Fruit fly (Drosophila melanogaster) whole organism, embryonic: ENCODE data around the gene sky.
A peak's percentile ranks its signal among the peaks of the same experiment; 100 is the strongest.

ENCODE experiments used
- CG10565 ChIP-seq: fragments of 200-800 bp; sonication (Bioruptor generic); optimal IDR thresholded peaks from 3 replicates; lab custom pipeline; 2016; ENCODE audit warnings: missing biosample characterization, mild to moderate bottlenecking, missing genetic modification characterization
- CG12299 ChIP-seq: fragments of 200-800 bp; sonication (Bioruptor generic); optimal IDR thresholded peaks from 2 replicates; lab custom pipeline; 2018; ENCODE audit warnings: missing biosample characterization, mild to moderate bottlenecking, missing genetic modification characterization
- CG13296 ChIP-seq: fragments of 200-800 bp; sonication (Bioruptor generic); optimal IDR thresholded peaks from 3 replicates; lab custom pipeline; 2018; ENCODE audit warnings: missing biosample characterization, mild to moderate bottlenecking, missing genetic modification characterization
- CG14014 ChIP-seq: fragments of 200-800 bp; sonication (Bioruptor generic); IDR thresholded peaks from 2 replicates; pipeline ENCODE4 v1.3.6; 2022; ENCODE audit warnings: missing biosample characterization, missing genetic modification characterization
- CG15073 ChIP-seq: fragments of 200-800 bp; sonication (Bioruptor generic); optimal IDR thresholded peaks from 2 replicates; lab custom pipeline; 2016; ENCODE audit warnings: missing biosample characterization, missing genetic modification characterization
- CG17186 ChIP-seq: fragments of 200-800 bp; sonication (Bioruptor generic); optimal IDR thresholded peaks from 3 replicates; lab custom pipeline; 2017; ENCODE audit warnings: missing biosample characterization, missing genetic modification reagents, missing genetic modification characterization
- CG2120 ChIP-seq: fragments of 200-800 bp; sonication (Bioruptor generic); optimal IDR thresholded peaks from 3 replicates; lab custom pipeline; 2016; ENCODE audit warnings: missing biosample characterization, missing genetic modification characterization
- CG3281 ChIP-seq: fragments of 200-800 bp; sonication (Bioruptor generic); optimal IDR thresholded peaks from 3 replicates; lab custom pipeline; 2017; ENCODE audit warnings: missing biosample characterization, mild to moderate bottlenecking, missing genetic modification characterization
- CG4360 ChIP-seq: fragments of 200-800 bp; sonication (Bioruptor generic); IDR thresholded peaks from 2 replicates; pipeline ENCODE4 v1.3.6; 2022; ENCODE audit warnings: missing biosample characterization, missing genetic modification characterization
- CG6254 ChIP-seq: fragments of 200-800 bp; sonication (Bioruptor generic); optimal IDR thresholded peaks from 3 replicates; lab custom pipeline; 2017; ENCODE audit warnings: mild to moderate bottlenecking, missing biosample characterization, missing genetic modification reagents, missing genetic modification characterization
- CG7271 ChIP-seq: fragments of 200-800 bp; sonication (Bioruptor generic); optimal IDR thresholded peaks from 2 replicates; lab custom pipeline; 2018; ENCODE audit warnings: missing biosample characterization, mild to moderate bottlenecking, missing genetic modification characterization, moderate library complexity
- CG7556 ChIP-seq: fragments of 200-800 bp; sonication (Bioruptor generic); optimal IDR thresholded peaks from 2 replicates; lab custom pipeline; 2017; ENCODE audit warnings: missing biosample characterization, mild to moderate bottlenecking, missing genetic modification characterization
- CG7786 ChIP-seq: fragments of 200-800 bp; sonication (Bioruptor generic); optimal IDR thresholded peaks from 2 replicates; lab custom pipeline; 2016; ENCODE audit warnings: missing biosample characterization, missing genetic modification characterization
- CG7839 ChIP-seq: fragments of 200-800 bp; sonication (Bioruptor generic); optimal IDR thresholded peaks from 3 replicates; lab custom pipeline; 2018; ENCODE audit warnings: missing biosample characterization, mild to moderate bottlenecking, missing genetic modification characterization, moderate library complexity
- CG7987 ChIP-seq: fragments of 200-800 bp; sonication (Bioruptor generic); optimal IDR thresholded peaks from 2 replicates; lab custom pipeline; 2018; ENCODE audit warnings: missing biosample characterization, mild to moderate bottlenecking, missing genetic modification characterization, moderate library complexity
- CG8388 ChIP-seq: fragments of 200-800 bp; sonication (Bioruptor generic); optimal IDR thresholded peaks from 2 replicates; lab custom pipeline; 2019; ENCODE audit warnings: missing biosample characterization, mild to moderate bottlenecking, missing genetic modification characterization, moderate library complexity
- CG9215 ChIP-seq: fragments of 200-800 bp; sonication (Bioruptor generic); IDR thresholded peaks from 2 replicates; pipeline ENCODE4 v1.3.6; 2022; ENCODE audit warnings: missing biosample characterization, missing genetic modification characterization
- Chrac-16 ChIP-seq: fragments of 200-800 bp; sonication (Bioruptor generic); optimal IDR thresholded peaks from 3 replicates; lab custom pipeline; 2016; ENCODE audit warnings: missing biosample characterization, missing genetic modification characterization
- Hmr ChIP-seq: fragments of 200-800 bp; sonication (Bioruptor generic); optimal IDR thresholded peaks from 3 replicates; lab custom pipeline; 2017; ENCODE audit warnings: mild to moderate bottlenecking, missing biosample characterization, missing genetic modification reagents, missing genetic modification characterization
- Jarid2 ChIP-seq: fragments of 200-800 bp; sonication (Bioruptor generic); optimal IDR thresholded peaks from 3 replicates; lab custom pipeline; 2017; ENCODE audit warnings: mild to moderate bottlenecking, missing biosample characterization, missing genetic modification reagents, missing genetic modification characterization
- Mad ChIP-seq: fragments of 200-800 bp; sonication (Bioruptor generic); optimal IDR thresholded peaks from 2 replicates; lab custom pipeline; 2016; ENCODE audit warnings: missing biosample characterization, missing genetic modification characterization
- Mes4 ChIP-seq: fragments of 200-800 bp; sonication (Bioruptor generic); optimal IDR thresholded peaks from 2 replicates; lab custom pipeline; 2016; ENCODE audit warnings: missing biosample characterization, missing genetic modification characterization
- NC2β ChIP-seq: fragments of 200-800 bp; sonication (Bioruptor generic); optimal IDR thresholded peaks from 2 replicates; lab custom pipeline; 2016; ENCODE audit warnings: missing biosample characterization, missing genetic modification characterization
- Nf-YB ChIP-seq: fragments of 200-800 bp; sonication (Bioruptor generic); optimal IDR thresholded peaks from 3 replicates; lab custom pipeline; 2019; ENCODE audit warnings: missing biosample characterization, mild to moderate bottlenecking, missing genetic modification characterization, moderate library complexity
- PHDP ChIP-seq: fragments of 200-800 bp; sonication (Bioruptor generic); optimal IDR thresholded peaks from 3 replicates; lab custom pipeline; 2018; ENCODE audit warnings: missing biosample characterization, mild to moderate bottlenecking, missing genetic modification characterization, moderate library complexity
- Pdp1 ChIP-seq, 2 experiments: fragments of 200-800 bp; sonication (Bioruptor generic); optimal IDR thresholded peaks; 3 replicates each; lab custom pipeline; 2016; ENCODE audit warnings: missing biosample characterization in 2 of 2, missing genetic modification characterization in 2 of 2, mild to moderate bottlenecking in 1 of 2, moderate library complexity in 1 of 2
- Ptx1 ChIP-seq: fragments of 200-800 bp; sonication (Bioruptor generic); IDR thresholded peaks from 2 replicates; pipeline ENCODE4 v1.3.6; 2022; ENCODE audit warnings: missing biosample characterization, missing genetic modification characterization
- Sry-δ ChIP-seq: fragments of 200-800 bp; sonication (Bioruptor generic); optimal IDR thresholded peaks from 2 replicates; lab custom pipeline; 2016; ENCODE audit warnings: missing biosample characterization, missing genetic modification characterization
- TFAM ChIP-seq: fragments of 200-800 bp; sonication (Bioruptor generic); optimal IDR thresholded peaks from 2 replicates; lab custom pipeline; 2017; ENCODE audit warnings: missing biosample characterization, missing genetic modification characterization, inconsistent platforms
- ara ChIP-seq: fragments of 200-800 bp; sonication (Bioruptor generic); IDR thresholded peaks from 2 replicates; pipeline ENCODE4 v1.3.6; 2022; ENCODE audit warnings: missing biosample characterization, missing genetic modification characterization
- bigmax ChIP-seq: fragments of 200-800 bp; sonication (Bioruptor generic); optimal IDR thresholded peaks from 2 replicates; lab custom pipeline; 2018; ENCODE audit warnings: missing biosample characterization, mild to moderate bottlenecking, missing genetic modification characterization
- cato ChIP-seq: fragments of 200-800 bp; sonication (Bioruptor generic); optimal IDR thresholded peaks from 2 replicates; lab custom pipeline; 2016; ENCODE audit warnings: missing biosample characterization, missing genetic modification characterization, borderline replicate concordance
- crc ChIP-seq: fragments of 200-800 bp; sonication (Bioruptor generic); optimal IDR thresholded peaks from 2 replicates; lab custom pipeline; 2016; ENCODE audit warnings: missing biosample characterization, missing genetic modification characterization
- dmrt99B ChIP-seq: fragments of 200-800 bp; sonication (Bioruptor generic); optimal IDR thresholded peaks from 2 replicates; lab custom pipeline; 2018; ENCODE audit warnings: missing biosample characterization, mild to moderate bottlenecking, missing genetic modification characterization, moderate library complexity
- dysf ChIP-seq: fragments of 200-800 bp; sonication (Bioruptor generic); IDR thresholded peaks from 3 replicates; pipeline ENCODE4 v1.3.6; 2022; ENCODE audit warnings: missing biosample characterization, missing genetic modification characterization
- ftz-f1 ChIP-seq: fragments of 200-800 bp; sonication (Bioruptor generic); optimal IDR thresholded peaks from 2 replicates; lab custom pipeline; 2016; ENCODE audit warnings: missing biosample characterization, missing genetic modification characterization
- h ChIP-seq: fragments of >200 bp; optimal IDR thresholded peaks from 2 replicates; lab custom pipeline; 2017
- jumu ChIP-seq: fragments of 200-800 bp; sonication (Bioruptor generic); optimal IDR thresholded peaks from 3 replicates; lab custom pipeline; 2016; ENCODE audit warnings: missing biosample characterization, missing genetic modification characterization
- lbe ChIP-seq: fragments of 200-800 bp; sonication (Bioruptor generic); optimal IDR thresholded peaks from 2 replicates; lab custom pipeline; 2016; ENCODE audit warnings: missing biosample characterization, mild to moderate bottlenecking, missing genetic modification characterization
- maf-S ChIP-seq: fragments of 200-800 bp; sonication (Bioruptor generic); optimal IDR thresholded peaks from 2 replicates; lab custom pipeline; 2016; ENCODE audit warnings: missing biosample characterization, missing genetic modification characterization
- mirr ChIP-seq: fragments of 200-800 bp; sonication (Bioruptor generic); optimal IDR thresholded peaks from 3 replicates; lab custom pipeline; 2018; ENCODE audit warnings: missing biosample characterization, mild to moderate bottlenecking, missing genetic modification characterization
- nau ChIP-seq: fragments of 200-800 bp; sonication (Bioruptor generic); optimal IDR thresholded peaks from 3 replicates; lab custom pipeline; 2017; ENCODE audit warnings: missing biosample characterization, mild to moderate bottlenecking, missing genetic modification characterization, missing genetic modification reagents
- oc ChIP-seq: fragments of 200-800 bp; sonication (Bioruptor generic); optimal IDR thresholded peaks from 2 replicates; lab custom pipeline; 2018; ENCODE audit warnings: missing biosample characterization, mild to moderate bottlenecking, missing genetic modification characterization, moderate library complexity
- peb ChIP-seq: fragments of 200-800 bp; sonication (Bioruptor generic); IDR thresholded peaks from 2 replicates; pipeline ENCODE4 v1.3.6; 2022; ENCODE audit warnings: missing biosample characterization, missing genetic modification characterization
- pfk ChIP-seq: fragments of 200-800 bp; sonication (Bioruptor generic); optimal IDR thresholded peaks from 2 replicates; lab custom pipeline; 2018; ENCODE audit warnings: missing biosample characterization, mild to moderate bottlenecking, missing genetic modification characterization, moderate library complexity
- row ChIP-seq: fragments of 200-800 bp; sonication (Bioruptor generic); IDR thresholded peaks from 3 replicates; pipeline ENCODE4 v1.3.6; 2022; ENCODE audit warnings: missing biosample characterization, missing genetic modification characterization
- schlank ChIP-seq: fragments of 200-800 bp; sonication (Bioruptor generic); optimal IDR thresholded peaks from 2 replicates; lab custom pipeline; 2018; ENCODE audit warnings: missing biosample characterization, mild to moderate bottlenecking, missing genetic modification characterization
- scrt ChIP-seq: fragments of 200-800 bp; sonication (Bioruptor generic); optimal IDR thresholded peaks from 2 replicates; lab custom pipeline; 2018; ENCODE audit warnings: missing biosample characterization, mild to moderate bottlenecking, missing genetic modification characterization, moderate library complexity
- stwl ChIP-seq: fragments of 200-800 bp; sonication (Bioruptor generic); optimal IDR thresholded peaks from 3 replicates; lab custom pipeline; 2018; ENCODE audit warnings: missing biosample characterization, mild to moderate bottlenecking, missing genetic modification characterization, moderate library complexity
- trem ChIP-seq: fragments of 200-800 bp; optimal IDR thresholded peaks from 3 replicates; lab custom pipeline; 2019; ENCODE audit warnings: missing biosample characterization, mild to moderate bottlenecking, missing genetic modification characterization, moderate library complexity
- vnd ChIP-seq: fragments of 200-800 bp; sonication (Bioruptor generic); IDR thresholded peaks from 3 replicates; pipeline ENCODE4 v1.3.6; 2022; ENCODE audit warnings: missing biosample characterization, missing genetic modification characterization; ENCODE audit not compliant: partially characterized antibody
- z ChIP-seq: fragments of 200-800 bp; sonication (Bioruptor generic); IDR thresholded peaks from 3 replicates; pipeline ENCODE4 v1.3.6; 2022; ENCODE audit warnings: missing biosample characterization, missing genetic modification characterization

sky gene

DNA sequence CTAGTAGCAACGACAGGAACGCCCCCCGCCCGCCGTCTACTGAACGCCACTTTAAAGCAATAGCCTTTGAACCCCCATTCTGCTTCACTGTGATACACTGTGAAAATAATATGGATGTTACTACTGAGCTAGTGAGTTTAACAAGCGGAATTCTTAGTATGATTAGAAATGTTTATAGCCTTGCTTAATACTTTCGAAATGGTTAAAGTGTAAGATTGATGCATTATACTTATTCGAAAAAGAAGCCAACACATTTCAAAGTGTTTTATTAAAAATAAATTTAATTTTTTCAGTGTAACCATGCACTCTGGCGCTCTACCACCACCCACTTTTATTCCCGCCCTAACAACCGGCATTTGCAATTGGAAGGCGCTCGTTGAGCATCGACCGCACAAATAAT is 25.6 kb upstream of the sky start (continued):
- TF ChIP-seq h (lab: Kevin White, UChicago) (no peak), CG7839 (tag; lab: Kevin White, UChicago) (peak; percentile 55), z (GFP tag; lab: Robert Waterston, UW) (no peak), CG8388 (GFP tag; lab: Kevin White, UChicago) (peak; percentile 32), pfk (no peak), CG17186 (GFP tag; lab: Kevin White, UChicago) (no peak), Nf-YB (GFP tag; lab: Kevin White, UChicago) (peak; percentile 3), CG14014 (no peak), bigmax (no peak), CG4360 (GFP tag; lab: Robert Waterston, UW) (no peak), TFAM (GFP tag; lab: Kevin White, UChicago) (no peak), NC2β (GFP tag; lab: Kevin White, UChicago) (peak; percentile 26), Hmr (GFP tag; lab: Kevin White, UChicago) (peak; percentile 32), dysf (GFP tag; lab: Robert Waterston, UW) (peak; percentile 44; the same call in 1 of the 3 replicates), CG2120 (GFP tag; lab: Kevin White, UChicago) (no peak), cato (GFP tag; lab: Kevin White, UChicago) (no peak), jumu (GFP tag; lab: Kevin White, UChicago) (no peak), CG12299 (tag; lab: Kevin White, UChicago) (no peak), nau (GFP tag; lab: Kevin White, UChicago) (no peak), PHDP (tag; lab: Kevin White, UChicago) (peak; percentile 29), CG3281 (GFP tag; lab: Kevin White, UChicago) (no peak), stwl (tag; lab: Kevin White, UChicago) (no peak), CG7987 (no peak), Pdp1 (GFP tag; optimal IDR thresholded peaks at IDR 0.05; lab: Kevin White, UChicago) (no peak), trem (peak; percentile 19), ftz-f1 (GFP tag; lab: Kevin White, UChicago) (no peak), crc (GFP tag; lab: Kevin White, UChicago) (no peak), oc (no peak), CG6254 (GFP tag; lab: Kevin White, UChicago) (peak; percentile 30), CG7786 (GFP tag; lab: Kevin White, UChicago) (no peak), CG13296 (GFP tag; lab: Kevin White, UChicago) (no peak), Jarid2 (GFP tag; lab: Kevin White, UChicago) (no peak), scrt (no peak), Ptx1 (GFP tag; lab: Robert Waterston, UW) (peak; percentile 51), CG10565 (GFP tag; lab: Kevin White, UChicago) (no peak), CG15073 (GFP tag; lab: Kevin White, UChicago) (no peak), dmrt99B (peak; percentile 60), lbe (GFP tag; lab: Kevin White, UChicago) (no peak), Chrac-16 (GFP tag; lab: Kevin White, UChicago) (peak; percentile 31), Sry-δ (GFP tag; lab: Kevin White, UChicago) (no peak), Mad (GFP tag; lab: Kevin White, UChicago) (no peak), peb (GFP tag; lab: Robert Waterston, UW) (no peak), maf-S (GFP tag; lab: Kevin White, UChicago) (no peak), ara (GFP tag; lab: Robert Waterston, UW) (0 out of 2 replicates have a peak, but pooled peaks have one; percentile 24), CG7556 (GFP tag; lab: Kevin White, UChicago) (peak; percentile 42), row (peak; percentile 63), CG7271 (tag; lab: Kevin White, UChicago) (no peak), vnd (GFP tag; lab: Robert Waterston, UW) (no peak), CG9215 (no peak), mirr (GFP tag; lab: Kevin White, UChicago) (no peak), schlank (no peak), Mes4 (GFP tag; lab: Kevin White, UChicago) (no peak)
